Fruit fly (Drosophila melanogaster): ENCODE measurements around the gene gcm2.
A peak's percentile ranks its signal among the peaks of the same experiment; 100 is the strongest.

gcm2 gene

dm6 chr2L:9633098-9633497 lies 24.7 kb downstream of the gcm2 start (continued):
- TF ChIP-seq Hey (tag; optimal IDR thresholded peaks at IDR 0.05) = peak; percentile 16
- TF ChIP-seq Bteb2 (GFP tag; optimal IDR thresholded peaks at IDR 0.05) = no peak
- no peak for TF ChIP-seq MESR4 (GFP tag; optimal IDR thresholded peaks at IDR 0.05)
- peak; percentile 79 for TF ChIP-seq CG33213 (GFP tag; optimal IDR thresholded peaks at IDR 0.05)
- TF ChIP-seq H15 (GFP tag; IDR thresholded peaks at IDR 0.05) = no peak
- TF ChIP-seq bbx (GFP tag; IDR thresholded peaks at IDR 0.05; ENCODE audit: partially characterized antibody) = no peak
- peak in 1 of 2 experiments; percentile 70 for TF ChIP-seq Hr51 (GFP tag; optimal IDR thresholded peaks at IDR 0.05)
- no peak; the same call in 1 of the 2 replicates for TF ChIP-seq ssp (GFP tag; IDR thresholded peaks at IDR 0.05)
- TF ChIP-seq Sin3A (optimal IDR thresholded peaks at IDR 0.05) = no peak
- TF ChIP-seq onecut (GFP tag; IDR thresholded peaks at IDR 0.05) = peak; percentile 78
- no peak for TF ChIP-seq CG9215 (GFP tag; IDR thresholded peaks at IDR 0.05)
- TF ChIP-seq Fer2 (tag; optimal IDR thresholded peaks at IDR 0.05) = peak; percentile 34
- peak; percentile 71 for TF ChIP-seq NK7.1 (GFP tag; optimal IDR thresholded peaks at IDR 0.05)
- TF ChIP-seq ind (GFP tag; optimal IDR thresholded peaks at IDR 0.05) = no peak
- no peak for TF ChIP-seq Dip3 (GFP tag; optimal IDR thresholded peaks at IDR 0.05)
- 0 out of 2 replicates have a peak, but pooled peaks have one; percentile 23 for TF ChIP-seq CG11696 (GFP tag; IDR thresholded peaks at IDR 0.05)
- TF ChIP-seq CG15601 (tag; optimal IDR thresholded peaks at IDR 0.05) = peak; percentile 77
- TF ChIP-seq ham (GFP tag; IDR thresholded peaks at IDR 0.05) = no peak
- peak; percentile 86 for TF ChIP-seq CG33557 (GFP tag; optimal IDR thresholded peaks at IDR 0.05)
- TF ChIP-seq BEAF-32 (GFP tag; optimal IDR thresholded peaks at IDR 0.05) = no peak
- TF ChIP-seq seq (GFP tag; IDR thresholded peaks at IDR 0.05) = no peak; the same call in 1 of the 2 replicates
- peak; percentile 57 for TF ChIP-seq Sox100B (GFP tag; optimal IDR thresholded peaks at IDR 0.05)
- TF ChIP-seq ken (GFP tag; IDR thresholded peaks at IDR 0.05) = peak; percentile 66; the same call in 2 of the 3 replicates
- peak; percentile 91 for TF ChIP-seq CG6813 (GFP tag; optimal IDR thresholded peaks at IDR 0.05)
- TF ChIP-seq Ada2b (GFP tag; IDR thresholded peaks at IDR 0.05) = no peak
- no peak for TF ChIP-seq pzg (GFP tag; optimal IDR thresholded peaks at IDR 0.05)
- no peak for TF ChIP-seq CG6654 (GFP tag; optimal IDR thresholded peaks at IDR 0.05)
- TF ChIP-seq mirr (GFP tag; optimal IDR thresholded peaks at IDR 0.05) = peak; percentile 28
- TF ChIP-seq Gug (GFP tag; IDR thresholded peaks at IDR 0.05) = no peak
- TF ChIP-seq gcm2 (GFP tag; optimal IDR thresholded peaks at IDR 0.05) = no peak
- no peak for TF ChIP-seq toy (GFP tag; IDR thresholded peaks at IDR 0.05)
- TF ChIP-seq NC2β (GFP tag; optimal IDR thresholded peaks at IDR 0.05) = peak; percentile 81
- TF ChIP-seq CG13287 (GFP tag; IDR thresholded peaks at IDR 0.05; ENCODE audit: partially characterized antibody) = no peak
- peak; percentile 19; the same call in 1 of the 2 replicates for TF ChIP-seq Atf6 (GFP tag; IDR thresholded peaks at IDR 0.05)
- no peak for TF ChIP-seq CTCF (GFP tag; optimal IDR thresholded peaks at IDR 0.05)
- no peak for TF ChIP-seq CG2120 (GFP tag; optimal IDR thresholded peaks at IDR 0.05)
- TF ChIP-seq nau (GFP tag; optimal IDR thresholded peaks at IDR 0.05) = peak; percentile 10
- no peak for TF ChIP-seq Dll (GFP tag; IDR thresholded peaks at IDR 0.05; ENCODE audit: partially characterized antibody)
- TF ChIP-seq danr (GFP tag; IDR thresholded peaks at IDR 0.05) = peak; percentile 42
- peak; percentile 27 for TF ChIP-seq CG31365 (tag; optimal IDR thresholded peaks at IDR 0.05)
- TF ChIP-seq CG4424 (GFP tag; optimal IDR thresholded peaks at IDR 0.05) = peak; percentile 52
- no peak for TF ChIP-seq Hmx (GFP tag; optimal IDR thresholded peaks at IDR 0.05)
- TF ChIP-seq z (GFP tag; IDR thresholded peaks at IDR 0.05) = peak; percentile 68; the same call in 2 of the 3 replicates
- TF ChIP-seq gsb (GFP tag; IDR thresholded peaks at IDR 0.05) = no peak
- TF ChIP-seq CHES-1-like (GFP tag; optimal IDR thresholded peaks at IDR 0.05) = peak; percentile 18
- TF ChIP-seq CG10431 (GFP tag; optimal IDR thresholded peaks at IDR 0.05) = no peak
- TF ChIP-seq nom (GFP tag; optimal IDR thresholded peaks at IDR 0.05) = no peak
- peak; percentile 46 for TF ChIP-seq CG4707 (GFP tag; optimal IDR thresholded peaks at IDR 0.05)
- no peak for TF ChIP-seq Dbx (GFP tag; IDR thresholded peaks at IDR 0.05)
- peak; percentile 80 for TF ChIP-seq ac (GFP tag; optimal IDR thresholded peaks at IDR 0.05)
- TF ChIP-seq CG11456 (GFP tag; IDR thresholded peaks at IDR 0.05) = 0 out of 3 replicates have a peak, but pooled peaks have one; percentile 47
- no peak for TF ChIP-seq slbo (GFP tag; IDR thresholded peaks at IDR 0.05)

Data from whole organism, embryonic.